Worm (Caenorhabditis elegans) whole organism, late embryonic: Measurements from ENCODE around the gene trp-1.

Source experiments
- C08G9.2 ChIP-seq: sonication (generic microtip); optimal IDR thresholded peaks from 2 replicates; lab custom pipeline; 2016; ENCODE audit warnings: mild to moderate bottlenecking, missing genetic modification characterization, moderate library complexity, missing compliant biosample characterization
- F13H6.1 ChIP-seq: sonication (generic microtip); optimal IDR thresholded peaks from 2 replicates; lab custom pipeline; 2016; ENCODE audit warnings: missing genetic modification characterization, missing compliant biosample characterization
- K02D7.2 ChIP-seq: sonication (generic microtip); optimal IDR thresholded peaks from 2 replicates; lab custom pipeline; 2017; ENCODE audit warnings: mild to moderate bottlenecking, missing genetic modification characterization, missing compliant biosample characterization
- K09A11.1 ChIP-seq: sonication (generic microtip); optimal IDR thresholded peaks from 2 replicates; lab custom pipeline; 2017; ENCODE audit warnings: antibody characterized with exemption, mild to moderate bottlenecking, missing genetic modification characterization, missing compliant biosample characterization; ENCODE audit not compliant: insufficient read depth
- T23F11.4 ChIP-seq: fragments of 200-800 bp; sonication (Bioruptor generic); optimal IDR thresholded peaks from 2 replicates; lab custom pipeline; 2018; ENCODE audit warnings: mild to moderate bottlenecking, missing genetic modification characterization, missing compliant biosample characterization
- Y22D7AL.16 ChIP-seq: sonication (generic microtip); optimal IDR thresholded peaks from 2 replicates; lab custom pipeline; 2016; ENCODE audit warnings: missing genetic modification characterization, missing compliant biosample characterization
- ama-1 ChIP-seq: fragments of 150-350 bp; optimal IDR thresholded peaks from 2 replicates; lab custom pipeline; 2014
- ceh-18 ChIP-seq: sonication (generic microtip); optimal IDR thresholded peaks from 2 replicates; lab custom pipeline; 2016; ENCODE audit warnings: missing genetic modification characterization, missing compliant biosample characterization
- ceh-19 ChIP-seq: fragments of 200-800 bp; sonication (Bioruptor generic); optimal IDR thresholded peaks from 2 replicates; lab custom pipeline; 2018; ENCODE audit warnings: mild to moderate bottlenecking, missing genetic modification characterization, missing compliant biosample characterization
- ceh-2 ChIP-seq: sonication (generic microtip); optimal IDR thresholded peaks from 2 replicates; lab custom pipeline; 2016; ENCODE audit warnings: missing genotype, missing genetic modification characterization, missing compliant biosample characterization
- ceh-31 ChIP-seq: sonication (generic microtip); optimal IDR thresholded peaks from 2 replicates; lab custom pipeline; 2016; ENCODE audit warnings: missing genetic modification characterization, missing compliant biosample characterization
- ceh-34 ChIP-seq: sonication (generic microtip); optimal IDR thresholded peaks from 2 replicates; lab custom pipeline; 2016; ENCODE audit warnings: mild to moderate bottlenecking, missing genetic modification characterization, missing compliant biosample characterization
- ceh-45 ChIP-seq: fragments of 200-800 bp; sonication (Bioruptor generic); IDR thresholded peaks from 2 replicates; pipeline ENCODE4 v1.3.6; 2022; ENCODE audit warnings: missing genetic modification reagents, missing genetic modification characterization, missing compliant biosample characterization
- ceh-48 ChIP-seq: sonication (generic microtip); optimal IDR thresholded peaks from 2 replicates; lab custom pipeline; 2016; ENCODE audit warnings: missing genetic modification characterization, inconsistent platforms, missing compliant biosample characterization
- ceh-9 ChIP-seq: sonication (generic microtip); optimal IDR thresholded peaks from 2 replicates; lab custom pipeline; 2016; ENCODE audit warnings: mild to moderate bottlenecking, missing genetic modification characterization, inconsistent platforms, missing compliant biosample characterization
- che-1 ChIP-seq: sonication (generic microtip); optimal IDR thresholded peaks from 2 replicates; lab custom pipeline; 2016; ENCODE audit warnings: mild to moderate bottlenecking, missing genetic modification characterization, missing compliant biosample characterization
- dmd-4 ChIP-seq: sonication (generic microtip); optimal IDR thresholded peaks from 2 replicates; lab custom pipeline; 2016; ENCODE audit warnings: borderline replicate concordance, missing genetic modification characterization, missing compliant biosample characterization
- dve-1 ChIP-seq: sonication (generic microtip); optimal IDR thresholded peaks from 2 replicates; lab custom pipeline; 2017; ENCODE audit warnings: antibody characterized with exemption, mild to moderate bottlenecking, missing genetic modification characterization, missing compliant biosample characterization
- elt-4 ChIP-seq: sonication (generic microtip); optimal IDR thresholded peaks from 2 replicates; lab custom pipeline; 2016; ENCODE audit warnings: missing genetic modification characterization, missing compliant biosample characterization
- ets-4 ChIP-seq: sonication (generic microtip); optimal IDR thresholded peaks from 2 replicates; lab custom pipeline; 2016; ENCODE audit warnings: missing genetic modification characterization, missing compliant biosample characterization
- fkh-10 ChIP-seq: fragments of 150-350 bp; optimal IDR thresholded peaks from 2 replicates; lab custom pipeline; 2014; ENCODE audit warnings: missing biosample characterization, missing genetic modification reagents, missing genetic modification characterization
- fkh-6 ChIP-seq: sonication (generic microtip); optimal IDR thresholded peaks from 2 replicates; lab custom pipeline; 2016; ENCODE audit warnings: missing genetic modification characterization, missing compliant biosample characterization
- gmeb-2 ChIP-seq: sonication (generic microtip); optimal IDR thresholded peaks from 2 replicates; lab custom pipeline; 2016; ENCODE audit warnings: missing genetic modification characterization, inconsistent platforms, missing compliant biosample characterization
- hlh-13 ChIP-seq: fragments of 200-800 bp; sonication (Bioruptor generic); optimal IDR thresholded peaks from 2 replicates; lab custom pipeline; 2018; ENCODE audit warnings: mild to moderate bottlenecking, missing genetic modification characterization, missing compliant biosample characterization
- hlh-6 ChIP-seq: sonication (generic microtip); optimal IDR thresholded peaks from 2 replicates; lab custom pipeline; 2016; ENCODE audit warnings: missing genotype, missing genetic modification characterization, missing compliant biosample characterization
- lim-6 ChIP-seq: sonication (generic microtip); optimal IDR thresholded peaks from 2 replicates; lab custom pipeline; 2016; ENCODE audit warnings: missing genetic modification characterization, missing compliant biosample characterization
- lin-11 ChIP-seq: fragments of 200-800 bp; sonication (Bioruptor generic); optimal IDR thresholded peaks from 2 replicates; lab custom pipeline; 2018; ENCODE audit warnings: mild to moderate bottlenecking, missing genetic modification characterization, missing compliant biosample characterization
- madf-2 ChIP-seq: sonication (generic microtip); optimal IDR thresholded peaks from 2 replicates; lab custom pipeline; 2017; ENCODE audit warnings: missing genetic modification characterization, missing compliant biosample characterization
- nfya-1 ChIP-seq: sonication (generic microtip); optimal IDR thresholded peaks from 2 replicates; lab custom pipeline; 2017; ENCODE audit warnings: missing genetic modification characterization, mild to moderate bottlenecking, missing compliant biosample characterization, antibody characterized with exemption, moderate library complexity
- nhr-11 ChIP-seq: fragments of 150-350 bp; optimal IDR thresholded peaks from 2 replicates; lab custom pipeline; 2014; ENCODE audit warnings: missing biosample characterization, missing genetic modification characterization
- pax-1 ChIP-seq: fragments of 150-350 bp; optimal IDR thresholded peaks from 2 replicates; lab custom pipeline; 2014; ENCODE audit warnings: missing biosample characterization, missing genetic modification characterization
- pha-2 ChIP-seq: sonication (generic microtip); optimal IDR thresholded peaks from 2 replicates; lab custom pipeline; 2017; ENCODE audit warnings: mild to moderate bottlenecking, missing genetic modification characterization, missing compliant biosample characterization
- rnt-1 ChIP-seq: sonication (generic microtip); optimal IDR thresholded peaks from 2 replicates; lab custom pipeline; 2016; ENCODE audit warnings: missing genetic modification characterization, missing compliant biosample characterization
- sdc-2 ChIP-seq: sonication (generic microtip); optimal IDR thresholded peaks from 2 replicates; lab custom pipeline; 2016; ENCODE audit warnings: missing genotype, missing genetic modification characterization, missing compliant biosample characterization
- sox-4 ChIP-seq: sonication (generic microtip); optimal IDR thresholded peaks from 2 replicates; lab custom pipeline; 2017; ENCODE audit warnings: mild to moderate bottlenecking, missing genetic modification characterization, inconsistent platforms, missing compliant biosample characterization
- tbx-2 ChIP-seq: sonication (generic microtip); optimal IDR thresholded peaks from 2 replicates; lab custom pipeline; 2016; ENCODE audit warnings: missing genetic modification characterization, missing compliant biosample characterization
- ttx-3 ChIP-seq: sonication (generic microtip); optimal IDR thresholded peaks from 2 replicates; lab custom pipeline; 2016; ENCODE audit warnings: missing genetic modification reagents, missing genetic modification characterization, missing compliant biosample characterization
- unc-3 ChIP-seq, 2 experiments: fragments of 200-800 bp in 1 of 2; sonication (Bioruptor generic) in 1 of 2; sonication (generic microtip) in 1 of 2; conservative IDR thresholded peaks in 1 of 2; optimal IDR thresholded peaks in 1 of 2; 2 replicates each; pipeline versions ENCODE4 v1.3.6 to Lab custom; 2016 to 2022; ENCODE audit warnings: missing compliant biosample characterization in 2 of 2, missing genetic modification characterization in 2 of 2, missing genetic modification reagents in 1 of 2
- unc-42 ChIP-seq: sonication (generic microtip); optimal IDR thresholded peaks from 2 replicates; lab custom pipeline; 2016; ENCODE audit warnings: missing genotype, missing genetic modification characterization, missing compliant biosample characterization
- unc-55 ChIP-seq: sonication (generic microtip); optimal IDR thresholded peaks from 2 replicates; lab custom pipeline; 2017; ENCODE audit warnings: missing biosample characterization, missing genetic modification reagents, missing genetic modification characterization
- zip-5 ChIP-seq: sonication (generic microtip); optimal IDR thresholded peaks from 2 replicates; lab custom pipeline; 2016; ENCODE audit warnings: missing genetic modification characterization, missing compliant biosample characterization
- ztf-16 ChIP-seq: sonication (generic microtip); optimal IDR thresholded peaks from 2 replicates; lab custom pipeline; 2017; ENCODE audit warnings: missing genetic modification characterization, missing compliant biosample characterization

The trp-1 gene

DNA sequence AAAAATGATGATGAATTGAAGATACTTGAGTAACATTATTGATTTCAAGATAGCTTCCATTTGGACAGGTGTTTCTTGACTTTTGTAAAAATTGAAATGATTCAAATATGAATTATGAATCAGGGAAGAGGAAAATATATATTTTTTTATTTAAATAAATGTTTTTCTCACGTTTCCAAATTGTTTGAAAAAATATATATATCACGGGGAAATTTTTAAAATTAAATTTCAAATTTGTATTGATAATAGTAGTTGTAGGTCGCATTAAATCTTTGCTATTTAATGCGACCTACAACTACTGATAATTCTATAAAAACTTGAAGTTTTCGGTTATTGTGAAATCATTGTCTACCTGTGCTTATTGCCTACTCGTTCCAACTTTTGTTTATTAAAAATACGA, 15.0 kb upstream of the trp-1 start, which contains the start of gene ZC21.8:
ZC21.8 (minus strand) TSS at position 101 of the 400 bp plus-strand sequence.
- TF ChIP-seq sox-4 (tag; lab: Kevin White, UChicago) (no peak), unc-3 (GFP tag; conservative IDR thresholded peaks at IDR 0.05; lab: Robert Waterston, UW) (no peak), unc-3 (tag; optimal IDR thresholded peaks at IDR 0.05; lab: Kevin White, UChicago) (no peak), dmd-4 (no peak), fkh-10 (GFP tag; lab: Kevin White, UChicago) (no peak), F13H6.1 (tag; lab: Kevin White, UChicago) (no peak), nfya-1 (no peak), ceh-48 (tag; lab: Kevin White, UChicago) (no peak), K02D7.2 (no peak), che-1 (no peak), ztf-16 (tag; lab: Kevin White, UChicago) (no peak), elt-4 (tag; lab: Kevin White, UChicago) (no peak), sdc-2 (no peak), tbx-2 (no peak), pha-2 (tag; lab: Kevin White, UChicago) (no peak), ttx-3 (tag; lab: Kevin White, UChicago) (no peak), T23F11.4 (no peak), lim-6 (tag; lab: Kevin White, UChicago) (no peak)
- TF ChIP-seq, all 69 proteins: peak for 0

DNA sequence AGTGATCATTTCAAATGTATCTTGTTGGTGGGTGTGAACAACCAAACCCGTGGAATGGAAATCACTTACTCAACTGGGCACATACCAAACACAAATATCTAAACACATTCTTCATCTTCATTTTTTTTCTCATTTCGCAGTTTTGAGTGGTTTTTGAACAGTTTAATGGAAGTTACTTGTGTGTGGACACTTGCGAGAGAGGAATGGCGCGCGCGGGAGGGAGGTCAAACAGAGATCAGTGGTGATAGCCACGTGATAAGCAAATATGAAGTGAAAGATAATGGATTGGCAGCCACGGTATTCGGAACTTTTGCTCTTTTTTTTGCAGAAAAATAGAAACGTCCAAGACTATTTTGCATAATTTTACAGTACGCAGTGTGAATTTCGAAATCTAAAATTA, 14.3 kb upstream of the trp-1 start:
- no peak for TF ChIP-seq hlh-6 (tag; lab: Kevin White, UChicago)

- no peak for TF ChIP-seq ceh-45 (GFP tag; lab: Robert Waterston, UW)
- no peak for TF ChIP-seq ceh-18
- no peak for TF ChIP-seq ceh-48 (tag; lab: Kevin White, UChicago)
- no peak for TF ChIP-seq rnt-1
- no peak for TF ChIP-seq lin-11
- no peak for TF ChIP-seq dve-1
- no peak for TF ChIP-seq T23F11.4
- TF ChIP-seq ceh-2 (tag; lab: Kevin White, UChicago): no peak
- no peak for TF ChIP-seq hlh-13
Measured at ce11 chrIII:8521654-8522392, 13.1 kb upstream of the trp-1 start.

DNA sequence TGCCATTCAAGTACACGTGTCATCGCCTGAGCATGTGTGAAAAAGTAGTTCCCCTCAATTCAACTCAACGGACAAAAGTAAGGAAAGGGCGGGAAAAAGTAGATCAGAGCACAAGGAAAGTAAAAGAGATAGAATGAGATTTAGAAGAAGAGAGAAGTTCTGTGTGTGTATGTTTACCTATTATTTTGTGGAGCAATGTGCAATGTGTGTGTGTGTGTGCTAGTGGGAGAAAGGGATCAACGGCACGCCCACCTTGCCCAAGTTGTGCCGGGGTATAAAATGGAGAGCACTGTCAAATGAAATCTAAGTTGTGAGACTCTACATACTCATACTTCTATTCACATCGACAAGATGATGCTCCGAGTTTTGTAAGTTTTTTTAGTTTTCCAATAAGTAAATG, 10.2 kb upstream of the trp-1 start, which contains the start of gene idpp-15:
idpp-15 (plus strand) TSS at position 301 of the 400 bp plus-strand sequence.
- no peak for TF ChIP-seq pax-1 (tag; lab: Kevin White, UChicago)

- TF ChIP-seq ets-4 (tag; lab: Kevin White, UChicago) (peak; percentile 78), gmeb-2 (tag; lab: Kevin White, UChicago) (peak; percentile 37), madf-2 (tag; lab: Kevin White, UChicago) (no peak), T23F11.4 (no peak), sox-4 (tag; lab: Kevin White, UChicago) (no peak), tbx-2 (peak; percentile 74), nhr-11 (tag; lab: Kevin White, UChicago) (no peak), ceh-19 (GFP tag; lab: Kevin White, UChicago) (no peak), ama-1 (peak; percentile 94), fkh-6 (peak; percentile 46), Y22D7AL.16 (tag; lab: Kevin White, UChicago) (no peak), unc-42 (tag; lab: Kevin White, UChicago) (peak; percentile 23), lim-6 (tag; lab: Kevin White, UChicago) (peak; percentile 39), nfya-1 (peak; percentile 100), pha-2 (tag; lab: Kevin White, UChicago) (no peak), ceh-9 (tag; lab: Kevin White, UChicago) (no peak), ceh-18 (no peak), C08G9.2 (peak; percentile 82), unc-55 (peak; percentile 57), dmd-4 (no peak), ceh-31 (tag; lab: Kevin White, UChicago) (peak; percentile 90), fkh-10 (GFP tag; lab: Kevin White, UChicago) (no peak), K09A11.1 (peak; percentile 14), elt-4 (tag; lab: Kevin White, UChicago) (no peak), che-1 (no peak), rnt-1 (peak; percentile 8), zip-5 (tag; lab: Kevin White, UChicago) (peak; percentile 1), sdc-2 (peak; percentile 2), ceh-34 (tag; lab: Kevin White, UChicago) (peak; percentile 46)
Measured at ce11 chrIII:8529002-8529401, 5.9 kb upstream of the trp-1 start.
